Fruit fly (Drosophila melanogaster): ENCODE results near the gene CG11693.

The CG11693 gene

dm6 chr3R:8285727-8286344 is 24.7 kb downstream of the CG11693 start (continued):
- TF ChIP-seq Awh (GFP tag; IDR thresholded peaks at IDR 0.05) = no peak
- peak; percentile 76 for TF ChIP-seq CG15696 (tag; optimal IDR thresholded peaks at IDR 0.05)
- TF ChIP-seq sr (GFP tag; IDR thresholded peaks at IDR 0.05) = no peak
- TF ChIP-seq CG8924 (tag; optimal IDR thresholded peaks at IDR 0.05) = peak; percentile 9
- peak; percentile 29 for TF ChIP-seq dmrt11E (tag; optimal IDR thresholded peaks at IDR 0.05)
- TF ChIP-seq CG12659 (GFP tag; optimal IDR thresholded peaks at IDR 0.05) = no peak
- TF ChIP-seq CG11085 (GFP tag; IDR thresholded peaks at IDR 0.05) = no peak
- TF ChIP-seq CG14710 (tag; optimal IDR thresholded peaks at IDR 0.05) = peak; percentile 28
- TF ChIP-seq CG1602 (GFP tag; optimal IDR thresholded peaks at IDR 0.05) = no peak
- TF ChIP-seq cas (GFP tag; IDR thresholded peaks at IDR 0.05) = no peak
- no peak for TF ChIP-seq CG9215 (GFP tag; IDR thresholded peaks at IDR 0.05)
- TF ChIP-seq salm (tag; optimal IDR thresholded peaks at IDR 0.05) = no peak
- no peak for TF ChIP-seq pan (optimal IDR thresholded peaks at IDR 0.05)
- no peak for TF ChIP-seq pan (GFP tag; optimal IDR thresholded peaks at IDR 0.05 in 1 of 2, IDR thresholded peaks at IDR 0.05 in 1 of 2)
- TF ChIP-seq nerfin-2 (GFP tag; IDR thresholded peaks at IDR 0.05; ENCODE audit: partially characterized antibody) = no peak
- TF ChIP-seq trem (tag; optimal IDR thresholded peaks at IDR 0.05) = peak; percentile 9
- peak; percentile 12 for TF ChIP-seq CG17829 (tag; optimal IDR thresholded peaks at IDR 0.05)
- peak in 1 of 3 experiments; percentile 11 for TF ChIP-seq lola (GFP tag; optimal IDR thresholded peaks at IDR 0.05)
- no peak for TF ChIP-seq gro (GFP tag; optimal IDR thresholded peaks at IDR 0.05)
- TF ChIP-seq zf30C (GFP tag; optimal IDR thresholded peaks at IDR 0.05) = peak; percentile 66
- peak; percentile 83 for TF ChIP-seq twi (tag; optimal IDR thresholded peaks at IDR 0.05)
- TF ChIP-seq CG1832 (GFP tag; optimal IDR thresholded peaks at IDR 0.05) = peak; percentile 41
- TF ChIP-seq D (optimal IDR thresholded peaks at IDR 0.05) = peak; percentile 71
- no peak for TF ChIP-seq D (GFP tag; optimal IDR thresholded peaks at IDR 0.05)
- TF ChIP-seq D19B (GFP tag; optimal IDR thresholded peaks at IDR 0.05) = no peak
- no peak for TF ChIP-seq CG9437 (GFP tag; optimal IDR thresholded peaks at IDR 0.05)
- no peak for TF ChIP-seq CG12769 (tag; optimal IDR thresholded peaks at IDR 0.05)
- TF ChIP-seq CG3995 (GFP tag; optimal IDR thresholded peaks at IDR 0.05) = no peak
- TF ChIP-seq bab2 (GFP tag; optimal IDR thresholded peaks at IDR 0.05) = no peak
- TF ChIP-seq hkb (optimal IDR thresholded peaks at IDR 0.05) = no peak
- TF ChIP-seq hkb (GFP tag; IDR thresholded peaks at IDR 0.05) = no peak
- no peak for TF ChIP-seq dan (GFP tag; IDR thresholded peaks at IDR 0.05)

DNA sequence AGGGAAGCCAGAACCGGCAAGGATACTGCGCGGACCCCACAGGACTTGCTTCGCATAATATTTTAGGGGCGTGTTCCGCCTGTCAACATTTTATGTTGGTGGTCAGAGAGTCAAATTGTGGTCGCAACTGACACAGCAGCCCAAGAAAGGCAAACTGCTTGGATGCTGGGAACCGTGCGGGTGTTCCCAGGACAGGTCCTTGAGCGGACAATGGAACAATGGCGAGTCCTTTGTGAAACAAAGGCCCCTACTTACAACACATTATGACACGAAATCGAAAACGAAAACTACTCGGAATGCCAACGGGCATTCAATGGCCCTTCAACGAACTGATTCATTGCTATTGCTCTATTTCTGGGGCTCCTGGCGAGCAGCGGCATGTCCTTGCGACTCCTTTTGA is 26.3 kb downstream of the CG11693 start:
- TF ChIP-seq D (optimal IDR thresholded peaks at IDR 0.05) (peak; percentile 100), D (GFP tag; optimal IDR thresholded peaks at IDR 0.05) (no peak), CG2889 (GFP tag; IDR thresholded peaks at IDR 0.05) (0 out of 3 replicates have a peak, but pooled peaks have one; percentile 15), zen (tag; optimal IDR thresholded peaks at IDR 0.05) (peak; percentile 39), CG7745 (tag; optimal IDR thresholded peaks at IDR 0.05) (no peak), tll (GFP tag; optimal IDR thresholded peaks at IDR 0.05) (peak in 1 of 2 experiments; percentile 75), twi (tag; optimal IDR thresholded peaks at IDR 0.05) (peak; percentile 18), CG7372 (GFP tag; IDR thresholded peaks at IDR 0.05) (no peak)

DNA sequence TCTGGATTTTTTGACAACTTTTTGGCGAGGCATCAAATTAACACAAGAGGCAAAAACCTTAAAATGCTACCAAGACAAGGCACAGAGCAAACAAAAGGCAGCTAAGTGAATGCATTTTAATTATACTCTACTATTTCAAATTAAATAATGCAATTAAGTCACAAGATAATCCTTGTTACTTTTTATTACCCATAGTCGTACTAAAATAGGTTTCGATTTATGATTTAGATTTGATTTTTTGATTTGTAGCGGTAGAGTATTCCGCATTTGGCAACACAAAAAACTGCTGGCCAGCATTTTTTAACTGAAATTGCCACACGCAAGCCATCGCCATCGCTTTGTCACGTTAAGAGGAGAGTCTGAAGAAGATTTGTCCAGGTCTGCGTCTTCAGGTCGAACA is 27.9 kb downstream of the CG11693 start:
- TF ChIP-seq klu (GFP tag; IDR thresholded peaks at IDR 0.05) (no peak), D19A (tag; optimal IDR thresholded peaks at IDR 0.05) (peak; percentile 23)

All from whole organism, embryonic.